Fruit fly (Drosophila melanogaster) whole organism, pupa: ENCODE results near the gene scyl.

Experiments
- CG13204 ChIP-seq: fragments of 200-800 bp; sonication (Bioruptor generic); optimal IDR thresholded peaks from 2 replicates; lab custom pipeline; 2018; ENCODE audit warnings: missing biosample characterization, mild to moderate bottlenecking, missing genetic modification characterization, moderate library complexity
- CG15710 ChIP-seq: fragments of 200-800 bp; sonication (Bioruptor generic); optimal IDR thresholded peaks from 2 replicates; lab custom pipeline; 2018; ENCODE audit warnings: missing biosample characterization, mild to moderate bottlenecking, missing genetic modification characterization, moderate library complexity
- CG8301 ChIP-seq: fragments of 200-800 bp; sonication (Bioruptor generic); optimal IDR thresholded peaks from 2 replicates; lab custom pipeline; 2018; ENCODE audit warnings: missing biosample characterization, mild to moderate bottlenecking, missing genetic modification characterization
- EcR ChIP-seq: fragments of 200-800 bp; sonication (Bioruptor generic); optimal IDR thresholded peaks from 3 replicates; lab custom pipeline; 2019; ENCODE audit warnings: missing biosample characterization, missing genetic modification characterization, mild to moderate bottlenecking, moderate library complexity, missing genetic modification reagents

DNA sequence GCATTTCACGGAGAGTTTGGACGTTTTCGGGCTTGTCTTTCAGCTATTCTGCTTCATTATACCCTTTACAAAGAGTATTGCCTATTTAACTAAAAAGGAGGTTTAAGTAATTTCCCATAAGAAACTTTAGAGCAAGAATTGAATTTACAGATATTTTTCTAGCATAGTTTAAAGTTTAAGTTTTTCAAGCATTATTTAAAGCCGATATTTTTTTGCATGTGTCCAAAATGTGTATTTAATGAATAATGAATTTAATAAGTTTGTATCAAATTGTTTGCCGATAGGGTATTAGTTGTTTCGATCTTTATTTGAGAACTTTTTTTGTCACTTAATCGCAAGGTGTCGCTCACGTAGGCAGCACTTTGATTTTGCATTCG lies 44.7 kb downstream of the scyl start:
- TF ChIP-seq EcR (GFP tag; lab: Kevin White, UChicago) (no peak), CG13204 (GFP tag; lab: Kevin White, UChicago) (no peak), CG8301 (tag; lab: Kevin White, UChicago) (peak; percentile 92), CG15710 (tag; lab: Kevin White, UChicago) (peak; percentile 60)
